Worm (Caenorhabditis elegans) whole organism, L4 larva: ENCODE data around the gene T28D6.6.

Source experiments
- R02D3.7 ChIP-seq: fragments of 150-350 bp; sonication (generic microtip); optimal IDR thresholded peaks from 3 replicates; lab custom pipeline; 2014; ENCODE audit warnings: missing biosample characterization, missing genetic modification characterization
- ZK546.5 ChIP-seq, 2 experiments: sonication (generic microtip); optimal IDR thresholded peaks; 2 replicates each; lab custom pipeline; 2017; ENCODE audit warnings: missing biosample characterization in 2 of 2, missing genetic modification characterization in 2 of 2
- ama-1 ChIP-seq: fragments of 150-350 bp; optimal IDR thresholded peaks from 2 replicates; lab custom pipeline; 2014; ENCODE audit warnings: inconsistent platforms, mixed read lengths
- ceh-82 ChIP-seq: sonication (generic microtip); optimal IDR thresholded peaks from 2 replicates; lab custom pipeline; 2017; ENCODE audit warnings: missing biosample characterization, missing genetic modification characterization
- fkh-10 ChIP-seq: fragments of 150-350 bp; optimal IDR thresholded peaks from 2 replicates; lab custom pipeline; 2014; ENCODE audit warnings: missing biosample characterization, missing genetic modification reagents, missing genetic modification characterization
- lin-15B ChIP-seq: fragments of 150-350 bp; sonication (generic microtip); optimal IDR thresholded peaks from 3 replicates; lab custom pipeline; 2014; ENCODE audit warnings: missing biosample characterization, missing genetic modification characterization
- lsy-2 ChIP-seq, 2 experiments: fragments of 150-350 bp in 1 of 2; sonication (generic microtip) in 1 of 2; optimal IDR thresholded peaks; 2 replicates each; lab custom pipeline; 2014 to 2017; ENCODE audit warnings: missing biosample characterization in 2 of 2, missing genetic modification characterization in 2 of 2
- mes-2 ChIP-seq: sonication (generic microtip); optimal IDR thresholded peaks from 2 replicates; lab custom pipeline; 2016; ENCODE audit warnings: missing genotype, mild to moderate bottlenecking, missing genetic modification characterization, missing compliant biosample characterization; ENCODE audit not compliant: poor library complexity, severe bottlenecking
- nhr-237 ChIP-seq: sonication (generic microtip); optimal IDR thresholded peaks from 2 replicates; lab custom pipeline; 2017; ENCODE audit warnings: missing biosample characterization, missing genetic modification characterization
- unc-39 ChIP-seq: sonication (generic microtip); optimal IDR thresholded peaks from 2 replicates; lab custom pipeline; 2017; ENCODE audit warnings: missing biosample characterization, missing genetic modification characterization
- zag-1 ChIP-seq: fragments of 150-350 bp; optimal IDR thresholded peaks from 2 replicates; lab custom pipeline; 2014; ENCODE audit warnings: missing biosample characterization, missing genetic modification characterization

DNA sequence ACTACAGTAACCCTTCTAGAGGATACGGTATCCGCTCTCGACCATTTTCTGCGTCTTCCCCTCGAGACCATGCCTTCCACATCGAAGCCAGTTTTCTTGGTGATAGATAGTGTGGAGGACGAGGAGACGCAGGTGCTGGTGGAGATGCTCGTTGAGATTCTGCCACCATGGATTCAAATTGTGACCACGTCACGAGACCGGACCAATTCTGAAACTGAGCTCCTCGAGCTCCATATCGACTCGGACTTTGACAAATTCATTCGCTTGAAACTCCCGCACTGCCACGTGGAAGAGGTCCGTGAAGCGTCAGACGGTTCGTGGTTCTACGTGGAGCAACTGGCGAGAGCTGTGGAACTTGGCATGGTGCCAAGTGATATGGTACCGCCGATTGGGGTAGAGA, 18.5 kb upstream of the T28D6.6 start:
- TF ChIP-seq unc-39 (tag; lab: Kevin White, UChicago) (no peak), ama-1 (lab: Kevin White, UChicago) (no peak), mes-2 (tag; lab: Kevin White, UChicago) (no peak), zag-1 (tag; lab: Kevin White, UChicago) (no peak), ceh-82 (tag; lab: Kevin White, UChicago) (no peak), ZK546.5 (tag; optimal IDR thresholded peaks at IDR 0.05; lab: Kevin White, UChicago) (no peak), fkh-10 (GFP tag; lab: Kevin White, UChicago) (no peak), R02D3.7 (tag; lab: Kevin White, UChicago) (no peak), lin-15B (no peak), lsy-2 (tag; optimal IDR thresholded peaks at IDR 0.05; lab: Kevin White, UChicago) (no peak), nhr-237 (tag; lab: Kevin White, UChicago) (no peak)
